Fruit fly (Drosophila melanogaster) whole organism, embryonic: ENCODE measurements around the gene CG8944.
A peak's percentile ranks its signal among the peaks of the same experiment; 100 is the strongest.

ENCODE experiments used
- Bdp1 ChIP-seq: fragments of 200-800 bp; sonication (Bioruptor generic); optimal IDR thresholded peaks from 3 replicates; lab custom pipeline; 2016; ENCODE audit warnings: missing biosample characterization, missing genetic modification characterization
- CG10274 ChIP-seq: fragments of 200-800 bp; sonication (Bioruptor generic); optimal IDR thresholded peaks from 3 replicates; lab custom pipeline; 2017; ENCODE audit warnings: missing biosample characterization, mild to moderate bottlenecking, missing genetic modification characterization
- CG10321 ChIP-seq: fragments of 200-800 bp; sonication (Bioruptor generic); IDR thresholded peaks from 2 replicates; pipeline ENCODE4 v1.3.6; 2022; ENCODE audit warnings: missing biosample characterization, missing genetic modification characterization
- CG11093 ChIP-seq: fragments of 200-800 bp; sonication (Bioruptor generic); IDR thresholded peaks from 3 replicates; pipeline ENCODE4 v1.3.6; 2022; ENCODE audit warnings: missing biosample characterization, missing genetic modification characterization
- CG11504 ChIP-seq: fragments of 200-800 bp; sonication (Bioruptor generic); optimal IDR thresholded peaks from 3 replicates; lab custom pipeline; 2019; ENCODE audit warnings: missing biosample characterization, mild to moderate bottlenecking, missing genetic modification characterization, moderate library complexity
- CG11696 ChIP-seq: fragments of 200-800 bp; sonication (Bioruptor generic); IDR thresholded peaks from 2 replicates; pipeline ENCODE4 v1.3.6; 2022; ENCODE audit warnings: missing biosample characterization, missing genetic modification characterization
- CG13296 ChIP-seq: fragments of 200-800 bp; sonication (Bioruptor generic); optimal IDR thresholded peaks from 3 replicates; lab custom pipeline; 2018; ENCODE audit warnings: missing biosample characterization, mild to moderate bottlenecking, missing genetic modification characterization
- CG14050 ChIP-seq: fragments of 200-800 bp; sonication (Bioruptor generic); IDR thresholded peaks from 3 replicates; pipeline ENCODE4 v1.3.6; 2022; ENCODE audit warnings: missing biosample characterization, missing genetic modification characterization
- CG18011 ChIP-seq: fragments of 200-800 bp; sonication (Bioruptor generic); optimal IDR thresholded peaks from 2 replicates; lab custom pipeline; 2017; ENCODE audit warnings: missing biosample characterization, missing genetic modification characterization, mild to moderate bottlenecking, moderate library complexity, missing genotype
- CG32767 ChIP-seq: fragments of 200-800 bp; sonication (Bioruptor generic); IDR thresholded peaks from 2 replicates; pipeline ENCODE4 v1.3.6; 2022; ENCODE audit warnings: missing biosample characterization, missing genetic modification characterization
- CG3407 ChIP-seq: fragments of 200-800 bp; sonication (Bioruptor generic); optimal IDR thresholded peaks from 2 replicates; lab custom pipeline; 2018; ENCODE audit warnings: missing biosample characterization, mild to moderate bottlenecking, missing genetic modification characterization
- CG3838 ChIP-seq: fragments of 200-800 bp; sonication (Bioruptor generic); optimal IDR thresholded peaks from 3 replicates; lab custom pipeline; 2016; ENCODE audit warnings: missing biosample characterization, missing genetic modification characterization
- CG43689 ChIP-seq: fragments of 200-800 bp; sonication (Bioruptor generic); IDR thresholded peaks from 2 replicates; pipeline ENCODE4 v1.3.6; 2022; ENCODE audit warnings: missing biosample characterization, missing genetic modification characterization
- CG6254 ChIP-seq: fragments of 200-800 bp; sonication (Bioruptor generic); optimal IDR thresholded peaks from 3 replicates; lab custom pipeline; 2017; ENCODE audit warnings: mild to moderate bottlenecking, missing biosample characterization, missing genetic modification reagents, missing genetic modification characterization
- CG6272 ChIP-seq: fragments of 200-800 bp; sonication (Bioruptor generic); IDR thresholded peaks from 2 replicates; pipeline ENCODE4 v1.3.6; 2022; ENCODE audit warnings: missing biosample characterization, missing genetic modification characterization
- CG6854 ChIP-seq: fragments of 200-800 bp; sonication (Bioruptor generic); optimal IDR thresholded peaks from 3 replicates; lab custom pipeline; 2017; ENCODE audit warnings: missing biosample characterization, mild to moderate bottlenecking, missing genetic modification characterization
- CG7372 ChIP-seq: fragments of 200-800 bp; sonication (Bioruptor generic); IDR thresholded peaks from 2 replicates; pipeline ENCODE4 v1.3.6; 2022; ENCODE audit warnings: missing biosample characterization, missing genetic modification characterization
- CG7745 ChIP-seq: fragments of 200-800 bp; sonication (Bioruptor generic); optimal IDR thresholded peaks from 2 replicates; lab custom pipeline; 2018; ENCODE audit warnings: missing biosample characterization, mild to moderate bottlenecking, missing genetic modification characterization, moderate library complexity
- CG7928 ChIP-seq: fragments of 200-800 bp; sonication (Bioruptor generic); optimal IDR thresholded peaks from 2 replicates; lab custom pipeline; 2017; ENCODE audit warnings: missing biosample characterization, mild to moderate bottlenecking, missing genetic modification characterization
- CG8478 ChIP-seq: fragments of >200 bp; optimal IDR thresholded peaks from 2 replicates; lab custom pipeline; 2018
- CG9727 ChIP-seq: fragments of 200-800 bp; sonication (Bioruptor generic); optimal IDR thresholded peaks from 3 replicates; lab custom pipeline; 2017; ENCODE audit warnings: missing biosample characterization, mild to moderate bottlenecking, missing genetic modification characterization
- CTCF ChIP-seq: fragments of 200-800 bp; sonication (Bioruptor generic); optimal IDR thresholded peaks from 2 replicates; lab custom pipeline; 2017; ENCODE audit warnings: missing biosample characterization, mild to moderate bottlenecking, missing genetic modification characterization, moderate library complexity
- Doc3 ChIP-seq: fragments of 200-800 bp; sonication (Bioruptor generic); IDR thresholded peaks from 3 replicates; pipeline ENCODE4 v1.3.6; 2022; ENCODE audit warnings: missing biosample characterization, missing genetic modification characterization; ENCODE audit not compliant: partially characterized antibody
- Dref ChIP-seq: fragments of 200-800 bp; sonication (Bioruptor generic); IDR thresholded peaks from 2 replicates; pipeline ENCODE4 v1.3.6; 2022; ENCODE audit warnings: missing biosample characterization, missing genetic modification characterization
- HLHmδ ChIP-seq: fragments of 200-800 bp; sonication (Bioruptor generic); optimal IDR thresholded peaks from 2 replicates; lab custom pipeline; 2018; ENCODE audit warnings: missing biosample characterization, mild to moderate bottlenecking, missing genetic modification characterization, moderate library complexity
- Hr39 ChIP-seq: fragments of >200 bp; optimal IDR thresholded peaks from 2 replicates; lab custom pipeline; 2017
- Hr51 ChIP-seq, 2 experiments: fragments of 200-800 bp; sonication (Bioruptor generic); optimal IDR thresholded peaks; 2 replicates in 1 of 2; 3 replicates in 1 of 2; lab custom pipeline; 2016 to 2018; ENCODE audit warnings: missing biosample characterization in 2 of 2, missing genetic modification characterization in 2 of 2, mild to moderate bottlenecking in 1 of 2, moderate library complexity in 1 of 2
- Lhr ChIP-seq: fragments of 200-800 bp; sonication (Bioruptor generic); optimal IDR thresholded peaks from 3 replicates; lab custom pipeline; 2017; ENCODE audit warnings: mild to moderate bottlenecking, missing biosample characterization, missing genetic modification reagents, missing genetic modification characterization
- NFAT ChIP-seq: fragments of 200-800 bp; sonication (Bioruptor generic); IDR thresholded peaks from 2 replicates; pipeline ENCODE4 v1.3.6; 2022; ENCODE audit warnings: missing biosample characterization, missing genetic modification characterization
- Pdp1 ChIP-seq, 2 experiments: fragments of 200-800 bp; sonication (Bioruptor generic); optimal IDR thresholded peaks; 3 replicates each; lab custom pipeline; 2016; ENCODE audit warnings: missing biosample characterization in 2 of 2, missing genetic modification characterization in 2 of 2, mild to moderate bottlenecking in 1 of 2, moderate library complexity in 1 of 2
- Rfx ChIP-seq: fragments of 200-800 bp; sonication (Bioruptor generic); IDR thresholded peaks from 2 replicates; pipeline ENCODE4 v1.3.6; 2022; ENCODE audit warnings: missing biosample characterization, missing genetic modification characterization
- Xrp1 ChIP-seq: fragments of 200-800 bp; sonication (Bioruptor generic); IDR thresholded peaks from 2 replicates; pipeline ENCODE4 v1.3.6; 2022; ENCODE audit warnings: missing biosample characterization, missing genetic modification characterization
- ac ChIP-seq: fragments of 200-800 bp; sonication (Bioruptor generic); optimal IDR thresholded peaks from 3 replicates; lab custom pipeline; 2017; ENCODE audit warnings: missing biosample characterization, mild to moderate bottlenecking, missing genetic modification characterization
- ase ChIP-seq: fragments of 200-800 bp; sonication (Bioruptor generic); IDR thresholded peaks from 3 replicates; pipeline ENCODE4 v1.3.6; 2022; ENCODE audit warnings: missing biosample characterization, missing genetic modification characterization
- bowl ChIP-seq: fragments of 200-800 bp; sonication (Bioruptor generic); IDR thresholded peaks from 2 replicates; pipeline ENCODE4 v1.3.6; 2022; ENCODE audit warnings: missing biosample characterization, missing genetic modification characterization
- br ChIP-seq: fragments of >200 bp; optimal IDR thresholded peaks from 2 replicates; lab custom pipeline; 2017
- crol ChIP-seq: fragments of 200-800 bp; sonication (Bioruptor generic); IDR thresholded peaks from 2 replicates; pipeline ENCODE4 v1.3.6; 2022; ENCODE audit warnings: missing biosample characterization, missing genetic modification characterization
- emc ChIP-seq: fragments of 200-800 bp; sonication (Bioruptor generic); optimal IDR thresholded peaks from 2 replicates; lab custom pipeline; 2016; ENCODE audit warnings: missing biosample characterization, missing genetic modification characterization
- fd96Cb ChIP-seq: fragments of 200-800 bp; sonication (Bioruptor generic); optimal IDR thresholded peaks from 2 replicates; lab custom pipeline; 2018; ENCODE audit warnings: missing biosample characterization, mild to moderate bottlenecking, missing genetic modification characterization, moderate library complexity
- gfzf ChIP-seq: fragments of 200-800 bp; sonication (Bioruptor generic); optimal IDR thresholded peaks from 2 replicates; lab custom pipeline; 2016; ENCODE audit warnings: missing biosample characterization, mild to moderate bottlenecking, missing genetic modification characterization, moderate library complexity
- gt ChIP-seq: fragments of 200-800 bp; sonication (Bioruptor generic); IDR thresholded peaks from 2 replicates; pipeline ENCODE4 v1.3.6; 2022; ENCODE audit warnings: missing biosample characterization, missing genetic modification characterization
- hkb ChIP-seq, 2 experiments: fragments of 200-800 bp in 1 of 2; fragments of >200 bp in 1 of 2; sonication (Bioruptor generic) in 1 of 2; IDR thresholded peaks in 1 of 2; optimal IDR thresholded peaks in 1 of 2; 2 replicates each; pipeline versions ENCODE4 v1.3.6 to Lab custom; 2017 to 2022; ENCODE audit warnings: missing biosample characterization in 1 of 2, missing genetic modification characterization in 1 of 2
- insv ChIP-seq, 2 experiments: fragments of 200-800 bp; sonication (Bioruptor generic); optimal IDR thresholded peaks; 3 replicates each; lab custom pipeline; 2016 to 2018; ENCODE audit warnings: missing biosample characterization in 2 of 2, missing genetic modification characterization in 2 of 2
- knrl ChIP-seq: fragments of 200-800 bp; sonication (Bioruptor generic); IDR thresholded peaks from 3 replicates; pipeline ENCODE4 v1.3.6; 2022; ENCODE audit warnings: missing biosample characterization, missing genetic modification characterization; ENCODE audit not compliant: partially characterized antibody
- luna ChIP-seq: fragments of 200-800 bp; sonication (Bioruptor generic); optimal IDR thresholded peaks from 2 replicates; lab custom pipeline; 2016; ENCODE audit warnings: missing biosample characterization, missing genetic modification characterization
- pzg ChIP-seq: fragments of 200-800 bp; sonication (Bioruptor generic); optimal IDR thresholded peaks from 3 replicates; lab custom pipeline; 2018; ENCODE audit warnings: missing biosample characterization, mild to moderate bottlenecking, missing genetic modification characterization, moderate library complexity
- sens ChIP-seq: fragments of 200-800 bp; sonication (Bioruptor generic); peaks from one replicate; lab custom pipeline; 2016; ENCODE audit warnings: missing biosample characterization, missing genetic modification characterization
- seq ChIP-seq: fragments of 200-800 bp; sonication (Bioruptor generic); IDR thresholded peaks from 2 replicates; pipeline ENCODE4 v1.3.6; 2022; ENCODE audit warnings: missing biosample characterization, missing genetic modification characterization
- sim ChIP-seq: fragments of 200-800 bp; sonication (Bioruptor generic); IDR thresholded peaks from 2 replicates; pipeline ENCODE4 v1.3.6; 2022; ENCODE audit warnings: missing biosample characterization, missing genetic modification characterization
- sob ChIP-seq: fragments of 200-800 bp; sonication (Bioruptor generic); IDR thresholded peaks from 2 replicates; pipeline ENCODE4 v1.3.6; 2022; ENCODE audit warnings: missing biosample characterization, missing genetic modification characterization
- tna ChIP-seq: fragments of 200-800 bp; sonication (Bioruptor generic); IDR thresholded peaks from 2 replicates; pipeline ENCODE4 v1.3.6; 2022; ENCODE audit warnings: missing biosample characterization, missing genetic modification characterization; ENCODE audit not compliant: partially characterized antibody
- vnd ChIP-seq: fragments of 200-800 bp; sonication (Bioruptor generic); IDR thresholded peaks from 3 replicates; pipeline ENCODE4 v1.3.6; 2022; ENCODE audit warnings: missing biosample characterization, missing genetic modification characterization; ENCODE audit not compliant: partially characterized antibody

The CG8944 gene

DNA sequence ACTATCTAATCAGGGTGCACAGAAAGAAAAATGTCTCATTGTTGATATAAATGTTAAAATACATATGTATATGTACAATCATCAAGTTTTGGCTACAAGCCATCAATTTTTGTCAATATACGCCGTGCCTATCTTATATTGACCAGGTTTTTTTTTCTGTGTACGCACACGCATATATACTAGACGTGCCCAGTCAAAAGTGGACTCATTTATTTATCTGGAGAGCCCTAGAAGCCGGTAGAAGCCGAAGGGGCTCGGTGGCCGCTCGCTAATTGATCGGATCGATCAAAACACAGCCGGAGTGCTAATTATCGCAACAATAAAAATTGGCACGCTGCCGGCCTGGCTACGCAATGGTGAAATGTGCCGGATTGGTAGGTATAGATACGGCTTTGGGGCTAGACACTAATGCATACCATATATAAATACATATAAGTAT, 5.7 kb downstream of the CG8944 start (continued):
- TF ChIP-seq gt (no peak), Lhr (GFP tag; lab: Kevin White, UChicago) (no peak), CG3407 (GFP tag; lab: Kevin White, UChicago) (no peak), CG9727 (peak; percentile 60), CG14050 (GFP tag; lab: Robert Waterston, UW) (peak; percentile 35; the same call in 1 of the 3 replicates), CG3838 (GFP tag; lab: Kevin White, UChicago) (peak; percentile 6), Hr51 (GFP tag; optimal IDR thresholded peaks at IDR 0.05; lab: Kevin White, UChicago) (peak; percentile 46 to 72), sens (peak; percentile 91), CG11696 (GFP tag; lab: Robert Waterston, UW) (peak; percentile 64), CG6272 (peak; percentile 9; the same call in 1 of the 2 replicates), ase (GFP tag; lab: Robert Waterston, UW) (peak; percentile 65; the same call in 1 of the 3 replicates), CG43689 (peak; percentile 59), CG11504 (tag; lab: Kevin White, UChicago) (peak; percentile 74), CG11093 (GFP tag; lab: Robert Waterston, UW) (no peak), luna (GFP tag; lab: Kevin White, UChicago) (no peak), Rfx (peak; percentile 92), sim (GFP tag; lab: Robert Waterston, UW) (no peak), HLHmδ (no peak), ac (GFP tag; lab: Kevin White, UChicago) (no peak), CG6254 (GFP tag; lab: Kevin White, UChicago) (peak; percentile 0), emc (GFP tag; lab: Kevin White, UChicago) (peak; percentile 17), br (lab: Kevin White, UChicago) (no peak), Xrp1 (peak; percentile 68), Bdp1 (no peak), CG7745 (tag; lab: Kevin White, UChicago) (no peak), CG10321 (GFP tag; lab: Robert Waterston, UW) (0 out of 2 replicates have a peak, but pooled peaks have one; percentile 29), Hr39 (no peak), gfzf (no peak), insv (GFP tag; optimal IDR thresholded peaks at IDR 0.05; lab: Kevin White, UChicago) (peak in 1 of 2 experiments; percentile 27), fd96Cb (tag; lab: Kevin White, UChicago) (peak; percentile 55), sob (GFP tag; lab: Robert Waterston, UW) (peak; percentile 87), Pdp1 (GFP tag; optimal IDR thresholded peaks at IDR 0.05; lab: Kevin White, UChicago) (peak; percentile 58 to 63), CG7372 (GFP tag; lab: Robert Waterston, UW) (peak; percentile 57; the same call in 1 of the 2 replicates), seq (GFP tag; lab: Robert Waterston, UW) (peak; percentile 65), knrl (GFP tag; lab: Robert Waterston, UW) (no peak), CG10274 (GFP tag; lab: Kevin White, UChicago) (peak; percentile 36), Dref (GFP tag; lab: Robert Waterston, UW) (no peak), CTCF (GFP tag; lab: Kevin White, UChicago) (no peak), crol (no peak), CG32767 (no peak), vnd (GFP tag; lab: Robert Waterston, UW) (no peak), CG18011 (peak; percentile 48), NFAT (GFP tag; lab: Robert Waterston, UW) (peak; percentile 72), tna (GFP tag; lab: Robert Waterston, UW) (no peak), hkb (optimal IDR thresholded peaks at IDR 0.05; lab: Kevin White, UChicago) (no peak), hkb (GFP tag; IDR thresholded peaks at IDR 0.05; lab: Robert Waterston, UW) (peak; percentile 82), CG8478 (lab: Kevin White, UChicago) (no peak), CG13296 (GFP tag; lab: Kevin White, UChicago) (peak; percentile 83), CG7928 (GFP tag; lab: Kevin White, UChicago) (peak; percentile 15), bowl (no peak; the same call in 1 of the 2 replicates), Doc3 (GFP tag; lab: Robert Waterston, UW) (no peak), pzg (GFP tag; lab: Kevin White, UChicago) (peak; percentile 7), CG6854 (peak; percentile 55)
